Worm (Caenorhabditis elegans) whole organism, L1 larva: ENCODE results near the gene ZK1058.3.

Experiments used
- aha-1 ChIP-seq: fragments of 150-350 bp; optimal IDR thresholded peaks from 2 replicates; lab custom pipeline; 2014; ENCODE audit warnings: missing biosample characterization, missing genetic modification characterization
- ama-1 ChIP-seq: fragments of 150-350 bp; optimal IDR thresholded peaks from 2 replicates; lab custom pipeline; 2014
- blmp-1 ChIP-seq: fragments of 150-350 bp; optimal IDR thresholded peaks from 2 replicates; lab custom pipeline; 2014; ENCODE audit warnings: missing biosample characterization, missing genetic modification characterization
- ceh-82 ChIP-seq, 3 experiments: fragments of 150-350 bp in 1 of 3; sonication (generic microtip) in 2 of 3; optimal IDR thresholded peaks; 2 replicates each; lab custom pipeline; 2014 to 2017; ENCODE audit warnings: missing biosample characterization in 3 of 3, missing genetic modification characterization in 3 of 3
- ceh-90 ChIP-seq: sonication (generic microtip); optimal IDR thresholded peaks from 2 replicates; lab custom pipeline; 2016; ENCODE audit warnings: missing genetic modification characterization, missing compliant biosample characterization
- dpl-1 ChIP-seq, 3 experiments: fragments of 150-350 bp in 2 of 3; sonication (generic microtip) in 1 of 3; optimal IDR thresholded peaks; 2 replicates each; lab custom pipeline; 2014 to 2017; ENCODE audit warnings: missing biosample characterization in 3 of 3, missing genetic modification characterization in 3 of 3, missing genetic modification reagents in 3 of 3
- dsc-1 ChIP-seq: sonication (generic microtip); optimal IDR thresholded peaks from 2 replicates; lab custom pipeline; 2016; ENCODE audit warnings: mild to moderate bottlenecking, missing genetic modification characterization, missing compliant biosample characterization
- efl-1 ChIP-seq, 4 experiments: fragments of 150-350 bp; optimal IDR thresholded peaks in 3 of 4; peaks in 1 of 4; 1 replicate in 1 of 4; 2 replicates in 3 of 4; lab custom pipeline; 2014; ENCODE audit warnings: missing biosample characterization in 2 of 4, missing genetic modification characterization in 2 of 4, missing genetic modification reagents in 2 of 4
- egl-27 ChIP-seq, 2 experiments: fragments of 150-350 bp in 1 of 2; sonication (generic microtip); optimal IDR thresholded peaks; 3 replicates each; lab custom pipeline; 2017 to 2018; ENCODE audit warnings: missing biosample characterization in 2 of 2, missing genetic modification characterization in 2 of 2, missing genetic modification reagents in 2 of 2
- elt-2 ChIP-seq: sonication (generic microtip); optimal IDR thresholded peaks from 2 replicates; lab custom pipeline; 2016; ENCODE audit warnings: missing genetic modification characterization, mild to moderate bottlenecking, inconsistent platforms, missing compliant biosample characterization, missing genetic modification reagents
- elt-3 ChIP-seq, 6 experiments: fragments of 150-350 bp in 1 of 6; sonication (generic microtip); optimal IDR thresholded peaks; 2 replicates each; lab custom pipeline; 2017 to 2018; ENCODE audit warnings: missing biosample characterization in 6 of 6, missing genetic modification characterization in 6 of 6, inconsistent platforms in 1 of 6
- fkh-8 ChIP-seq: sonication (generic microtip); optimal IDR thresholded peaks from 2 replicates; lab custom pipeline; 2016; ENCODE audit warnings: mild to moderate bottlenecking, missing genetic modification characterization, missing compliant biosample characterization
- grh-1 ChIP-seq: fragments of 200-800 bp; sonication (Bioruptor generic); IDR thresholded peaks from 2 replicates; pipeline ENCODE4 v1.3.6; 2022; ENCODE audit warnings: missing genetic modification reagents, missing genetic modification characterization, missing compliant biosample characterization
- hlh-17 ChIP-seq: fragments of 200-800 bp; sonication (Bioruptor generic); optimal IDR thresholded peaks from 2 replicates; lab custom pipeline; 2018; ENCODE audit warnings: missing genetic modification characterization, mild to moderate bottlenecking, missing compliant biosample characterization, moderate library complexity, borderline replicate concordance
- hlh-4 ChIP-seq: sonication (generic microtip); optimal IDR thresholded peaks from 2 replicates; lab custom pipeline; 2016; ENCODE audit warnings: mild to moderate bottlenecking, missing genetic modification characterization, missing compliant biosample characterization
- hpl-2 ChIP-seq: fragments of 150-350 bp; optimal IDR thresholded peaks from 2 replicates; lab custom pipeline; 2014; ENCODE audit warnings: missing biosample characterization, missing genetic modification reagents, missing genetic modification characterization
- irx-1 ChIP-seq: sonication (generic microtip); optimal IDR thresholded peaks from 2 replicates; lab custom pipeline; 2016; ENCODE audit warnings: missing genetic modification characterization, missing compliant biosample characterization
- jun-1 ChIP-seq: fragments of 150-350 bp; optimal IDR thresholded peaks from 2 replicates; lab custom pipeline; 2014; ENCODE audit warnings: missing biosample characterization, missing genetic modification reagents, missing genetic modification characterization
- lin-13 ChIP-seq: fragments of 150-350 bp; optimal IDR thresholded peaks from 2 replicates; lab custom pipeline; 2014; ENCODE audit warnings: missing biosample characterization, missing genetic modification reagents, missing genetic modification characterization
- lin-35 ChIP-seq, 2 experiments: fragments of 150-350 bp; optimal IDR thresholded peaks; 2 replicates each; lab custom pipeline; 2014; ENCODE audit warnings: missing biosample characterization in 2 of 2, missing genetic modification characterization in 2 of 2, missing genetic modification reagents in 2 of 2
- mdl-1 ChIP-seq, 2 experiments: fragments of 150-350 bp; optimal IDR thresholded peaks; 2 replicates each; lab custom pipeline; 2014 to 2017; ENCODE audit warnings: missing biosample characterization in 2 of 2, missing genetic modification characterization in 2 of 2, inconsistent platforms in 1 of 2
- nhr-11 ChIP-seq: fragments of 150-350 bp; optimal IDR thresholded peaks from 2 replicates; lab custom pipeline; 2014; ENCODE audit warnings: missing biosample characterization, missing genetic modification characterization
- nhr-12 ChIP-seq: sonication (generic microtip); optimal IDR thresholded peaks from 2 replicates; lab custom pipeline; 2017; ENCODE audit warnings: missing biosample characterization, missing genetic modification characterization
- nhr-19 ChIP-seq: fragments of 200-800 bp; sonication (Bioruptor generic); conservative IDR thresholded peaks from 2 replicates; pipeline ENCODE4 v1.3.6; 2022; ENCODE audit warnings: missing genetic modification characterization, missing compliant biosample characterization
- nhr-20 ChIP-seq: sonication (generic microtip); optimal IDR thresholded peaks from 2 replicates; lab custom pipeline; 2016; ENCODE audit warnings: mild to moderate bottlenecking, missing genetic modification characterization, missing compliant biosample characterization
- nhr-47 ChIP-seq: sonication (generic microtip); optimal IDR thresholded peaks from 2 replicates; lab custom pipeline; 2016; ENCODE audit warnings: mild to moderate bottlenecking, missing genetic modification characterization, moderate library complexity, missing compliant biosample characterization
- nhr-71 ChIP-seq: sonication (generic microtip); optimal IDR thresholded peaks from 2 replicates; lab custom pipeline; 2016; ENCODE audit warnings: mild to moderate bottlenecking, missing genetic modification characterization, moderate library complexity, missing compliant biosample characterization
- nhr-90 ChIP-seq: sonication (generic microtip); optimal IDR thresholded peaks from 2 replicates; lab custom pipeline; 2016; ENCODE audit warnings: mild to moderate bottlenecking, missing genetic modification characterization, missing compliant biosample characterization; ENCODE audit not compliant: poor library complexity
- pax-3 ChIP-seq: fragments of 200-800 bp; sonication (Bioruptor generic); optimal IDR thresholded peaks from 2 replicates; lab custom pipeline; 2018; ENCODE audit warnings: mild to moderate bottlenecking, missing genetic modification characterization, moderate library complexity, missing compliant biosample characterization
- skn-1 ChIP-seq: fragments of 150-350 bp; optimal IDR thresholded peaks from 2 replicates; lab custom pipeline; 2014; ENCODE audit warnings: missing biosample characterization, missing genetic modification characterization
- snpc-4 ChIP-seq: fragments of 150-350 bp; optimal IDR thresholded peaks from 2 replicates; lab custom pipeline; 2014; ENCODE audit warnings: missing biosample characterization, missing genetic modification characterization
- tbx-2 ChIP-seq: sonication (generic microtip); optimal IDR thresholded peaks from 2 replicates; lab custom pipeline; 2016; ENCODE audit warnings: missing genetic modification characterization, missing compliant biosample characterization
- unc-130 ChIP-seq: fragments of 150-350 bp; optimal IDR thresholded peaks from 2 replicates; lab custom pipeline; 2017; ENCODE audit warnings: missing biosample characterization, missing genetic modification characterization, inconsistent platforms
- unc-62 ChIP-seq: fragments of 150-350 bp; optimal IDR thresholded peaks from 2 replicates; lab custom pipeline; 2014; ENCODE audit warnings: missing biosample characterization, missing genetic modification reagents, missing genetic modification characterization
- zip-4 ChIP-seq: fragments of 200-800 bp; sonication (Bioruptor generic); optimal IDR thresholded peaks from 2 replicates; lab custom pipeline; 2018; ENCODE audit warnings: mild to moderate bottlenecking, missing genetic modification characterization, moderate library complexity, missing compliant biosample characterization
- ztf-11 ChIP-seq, 2 experiments: sonication (generic microtip); optimal IDR thresholded peaks; 2 replicates each; lab custom pipeline; 2016 to 2017; ENCODE audit warnings: missing genetic modification characterization in 2 of 2, missing biosample characterization in 1 of 2, missing compliant biosample characterization in 1 of 2

Gene ZK1058.3

DNA sequence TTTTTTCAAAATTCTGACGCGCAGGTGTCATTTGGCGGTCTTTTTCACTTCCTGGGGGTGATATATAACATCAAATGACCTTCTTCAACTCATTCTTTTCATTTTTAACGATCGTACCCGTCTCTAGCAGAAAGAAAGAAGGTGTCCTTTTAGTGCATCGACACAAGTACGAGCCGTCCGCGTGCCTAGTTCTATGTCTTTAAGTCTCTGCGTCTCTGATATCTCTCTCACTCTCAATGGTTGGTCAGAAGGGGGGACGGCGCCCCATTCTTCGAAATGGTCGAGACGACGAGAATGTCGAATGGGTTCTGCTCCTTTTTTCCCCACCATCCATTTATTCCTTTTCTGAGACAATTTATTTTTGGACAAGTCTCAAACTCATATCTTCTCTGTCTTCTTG, 37.0 kb downstream of the ZK1058.3 start (continued):
- TF ChIP-seq hlh-17 (GFP tag; lab: Kevin White, UChicago) (no peak), nhr-20 (tag; lab: Kevin White, UChicago) (no peak)

DNA sequence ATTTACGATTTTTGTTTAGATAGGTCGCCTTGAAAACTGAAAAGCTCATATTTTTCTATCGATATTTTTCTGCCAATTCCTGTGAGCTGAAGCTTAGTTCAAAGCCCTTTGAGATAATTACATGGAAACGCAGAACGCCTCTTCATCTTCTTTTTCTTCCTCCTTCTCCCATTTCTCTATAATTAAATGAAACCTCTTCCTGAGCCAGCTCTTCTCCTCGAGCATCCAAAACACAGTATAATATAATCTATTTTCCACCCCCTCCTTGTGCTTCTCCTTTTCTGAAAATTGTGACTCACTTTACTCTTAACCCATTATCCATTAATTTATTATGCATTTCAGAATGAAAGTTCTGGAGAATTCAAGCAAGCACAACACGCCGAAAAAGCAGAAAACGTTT, 37.6 kb downstream of the ZK1058.3 start, which contains the start of gene F37A8.5:
Gene F37A8.5, plus strand, starts transcription at position 332 of the 400 bp plus-strand sequence.
- no peak for TF ChIP-seq grh-1
- peak; percentile 15 for TF ChIP-seq nhr-71
- no peak for TF ChIP-seq nhr-19 (GFP tag; lab: Robert Waterston, UW)
- TF ChIP-seq, all 84 proteins: peak for 1

DNA sequence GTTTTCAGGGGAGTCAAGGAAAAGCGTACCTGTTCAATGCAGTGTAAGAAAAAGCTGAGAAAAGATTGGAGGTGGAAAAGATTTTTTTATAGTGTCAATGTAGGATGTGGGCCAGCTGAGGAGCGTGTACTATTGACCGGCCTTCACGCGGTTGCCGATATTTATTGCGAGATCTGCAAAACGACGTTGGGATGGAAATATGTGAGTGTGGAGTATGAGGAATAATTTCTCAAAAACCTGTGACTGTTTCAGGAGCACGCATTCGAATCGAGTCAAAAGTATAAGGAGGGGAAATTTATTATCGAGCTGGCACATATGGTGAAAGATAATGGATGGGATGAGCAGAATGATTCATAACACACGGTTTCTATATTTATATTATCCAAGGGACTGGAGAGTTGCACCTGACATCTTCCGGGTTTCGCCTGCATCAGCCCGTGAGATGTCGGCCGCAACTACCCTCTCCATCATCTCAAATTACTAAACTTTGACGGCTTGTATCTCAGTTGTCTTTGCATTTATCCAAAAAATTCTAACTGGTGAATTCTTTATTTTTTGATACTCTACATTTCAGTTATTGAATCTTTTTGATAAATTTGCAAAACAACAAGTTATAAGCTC, 38.6 kb downstream of the ZK1058.3 start:
- peak; percentile 6 for TF ChIP-seq tbx-2 (tag; lab: Kevin White, UChicago)
- peak; percentile 41 for TF ChIP-seq lin-13 (GFP tag; lab: Kevin White, UChicago)
- TF ChIP-seq ztf-11 (tag; optimal IDR thresholded peaks at IDR 0.05; lab: Kevin White, UChicago) = peak in 1 of 2 experiments; percentile 73
- peak; percentile 41 for TF ChIP-seq ama-1 (lab: Kevin White, UChicago)
- TF ChIP-seq snpc-4 (tag; lab: Kevin White, UChicago) = peak; percentile 81
- TF ChIP-seq dsc-1 (tag; lab: Kevin White, UChicago) = no peak

DNA sequence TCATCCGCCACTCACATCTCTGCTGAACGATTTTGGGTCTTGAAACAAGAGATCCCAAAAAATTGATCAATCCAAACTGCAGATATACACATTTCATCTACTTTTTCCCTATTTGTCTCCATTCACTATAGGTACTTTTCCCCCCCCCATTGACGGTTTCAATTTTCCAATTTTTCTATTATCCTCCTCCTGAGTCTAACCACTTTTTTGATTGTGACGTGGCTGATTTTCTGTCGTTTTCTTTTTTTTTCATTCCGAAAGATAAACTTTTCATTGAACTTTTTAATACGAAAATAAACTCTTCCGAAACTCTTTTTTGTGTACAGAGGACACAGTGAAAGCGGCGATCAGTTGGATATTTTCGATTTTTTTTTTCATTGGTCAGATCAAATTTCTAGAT, 39.2 kb downstream of the ZK1058.3 start:
- TF ChIP-seq ceh-90 (tag; lab: Kevin White, UChicago) (no peak), ceh-82 (tag; optimal IDR thresholded peaks at IDR 0.05; lab: Kevin White, UChicago) (no peak), grh-1 (no peak), hpl-2 (GFP tag; lab: Kevin White, UChicago) (no peak), nhr-12 (tag; lab: Kevin White, UChicago) (no peak), egl-27 (tag; optimal IDR thresholded peaks at IDR 0.05; lab: Kevin White, UChicago) (no peak), mdl-1 (tag; optimal IDR thresholded peaks at IDR 0.05; lab: Kevin White, UChicago) (no peak), fkh-8 (tag; lab: Kevin White, UChicago) (no peak), jun-1 (tag; lab: Kevin White, UChicago) (no peak), hlh-4 (no peak), irx-1 (no peak), nhr-47 (no peak), unc-130 (tag; lab: Kevin White, UChicago) (no peak), dpl-1 (GFP tag; optimal IDR thresholded peaks at IDR 0.05; lab: Kevin White, UChicago) (no peak), aha-1 (tag; lab: Kevin White, UChicago) (no peak), pax-3 (tag; lab: Kevin White, UChicago) (no peak), hlh-17 (GFP tag; lab: Kevin White, UChicago) (no peak), nhr-11 (no peak)

DNA sequence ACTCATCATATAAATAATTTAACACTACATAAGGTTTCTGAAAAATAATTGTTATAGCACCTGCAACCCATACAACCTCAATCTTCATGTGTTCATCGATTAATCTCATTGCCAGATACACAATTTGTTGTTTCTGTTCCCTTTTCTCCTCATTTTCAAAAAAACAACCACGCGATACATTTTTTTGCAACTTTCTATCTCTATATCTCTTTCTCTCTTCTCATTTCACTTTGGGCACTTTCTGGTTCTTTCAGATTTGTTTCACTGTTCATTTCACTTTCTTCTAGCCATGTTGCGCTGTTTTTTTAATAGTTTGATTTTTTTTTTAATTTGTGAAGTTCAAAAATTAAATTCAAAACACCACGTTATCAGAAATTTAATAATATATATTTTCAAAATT, 40.5 kb downstream of the ZK1058.3 start:
- TF ChIP-seq nhr-90 (tag; lab: Kevin White, UChicago) (no peak), skn-1 (tag; lab: Kevin White, UChicago) (no peak), elt-3 (tag; optimal IDR thresholded peaks at IDR 0.05; lab: Kevin White, UChicago) (no peak), nhr-20 (tag; lab: Kevin White, UChicago) (no peak), blmp-1 (peak; percentile 53), unc-62 (no peak)

DNA sequence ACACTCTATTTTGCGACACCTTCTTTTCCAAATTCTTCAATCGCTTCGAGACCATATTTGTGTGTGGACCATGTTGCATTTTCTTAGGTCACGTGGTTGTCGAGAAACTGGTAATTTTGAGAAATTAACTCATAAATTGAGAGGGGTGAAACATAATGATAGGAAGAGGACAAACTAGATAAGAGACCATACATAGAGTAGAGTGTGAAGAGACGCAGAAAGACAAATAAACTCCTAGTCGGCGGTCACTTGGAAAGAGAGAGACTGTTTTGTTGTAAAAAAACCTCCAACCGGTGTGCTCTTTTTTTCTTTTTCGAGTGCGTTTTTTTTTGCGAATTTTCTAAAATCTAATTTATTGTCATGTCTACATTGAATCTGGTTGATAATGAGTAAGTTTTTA, 41.3 kb downstream of the ZK1058.3 start, which contains the start of gene R10E9.3:
Gene R10E9.3, plus strand, starts transcription at position 235 of the 400 bp plus-strand sequence.
- TF ChIP-seq elt-2 (peak; percentile 10), lin-35 (GFP tag; optimal IDR thresholded peaks at IDR 0.05; lab: Kevin White, UChicago) (peak in 1 of 2 experiments; percentile 40), zip-4 (no peak), nhr-20 (tag; lab: Kevin White, UChicago) (peak; percentile 32), ama-1 (lab: Kevin White, UChicago) (no peak), mdl-1 (tag; optimal IDR thresholded peaks at IDR 0.05; lab: Kevin White, UChicago) (peak in 1 of 2 experiments; percentile 5), efl-1 (optimal IDR thresholded peaks at IDR 0.05; lab: Kevin White, UChicago) (no peak), efl-1 (GFP tag; optimal IDR thresholded peaks at IDR 0.05 in 1 of 2; lab: Kevin White, UChicago) (peak in 1 of 2 experiments; percentile 83)
